Worm (Caenorhabditis elegans): ENCODE measurements around the gene Y54E2A.8.

- TF ChIP-seq him-1 (tag; optimal IDR thresholded peaks at IDR 0.05) = no peak
- TF ChIP-seq dao-5 (tag; optimal IDR thresholded peaks at IDR 0.05) = no peak
These were observed 9.3 kb upstream of the Y54E2A.8 start for ce11 chrII:14768804-14769203.
